Worm (Caenorhabditis elegans): ENCODE data around the gene ttr-47.

DNA sequence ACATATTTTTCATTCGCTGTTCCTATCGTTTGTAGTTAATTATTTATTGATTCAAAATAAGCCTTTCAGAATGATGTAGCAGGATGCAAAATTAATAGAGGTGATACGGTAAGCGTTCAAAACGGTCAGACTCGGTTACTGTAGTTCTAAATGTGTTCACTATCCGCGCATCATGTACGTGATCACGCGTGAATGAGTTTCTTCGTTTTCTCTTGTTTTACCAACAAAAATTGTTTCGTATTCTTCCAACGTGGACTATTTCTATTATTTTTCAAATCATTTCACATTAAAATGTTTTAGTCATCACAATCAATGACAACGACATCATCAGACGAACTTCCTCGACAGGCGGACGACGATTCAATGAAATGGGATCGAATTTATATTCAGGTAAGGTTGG lies 24.6 kb downstream of the ttr-47 start, which contains the start of gene gck-1:
- TF ChIP-seq sup-37 (GFP tag; optimal IDR thresholded peaks at IDR 0.05): no peak
- TF ChIP-seq lin-15B (tag; optimal IDR thresholded peaks at IDR 0.05): no peak
- no peak for TF ChIP-seq lin-39 (tag; optimal IDR thresholded peaks at IDR 0.05)
- TF ChIP-seq ceh-8 (GFP tag; optimal IDR thresholded peaks at IDR 0.05): no peak
- no peak for TF ChIP-seq aly-2 (tag; optimal IDR thresholded peaks at IDR 0.05)
- no peak for TF ChIP-seq nhr-77 (tag; optimal IDR thresholded peaks at IDR 0.05)
- TF ChIP-seq pqm-1 (tag; optimal IDR thresholded peaks at IDR 0.05): no peak
- TF ChIP-seq snpc-4 (tag; optimal IDR thresholded peaks at IDR 0.05): no peak
- TF ChIP-seq blmp-1 (tag; optimal IDR thresholded peaks at IDR 0.05): no peak

Measured in whole organism, L1 larva.